Worm (Caenorhabditis elegans) whole organism, late embryonic: Measurements from ENCODE around the gene Y50E8A.5.
A peak's percentile ranks its signal among the peaks of the same experiment; 100 is the strongest.

Experiments
- C08G9.2 ChIP-seq: sonication (generic microtip); optimal IDR thresholded peaks from 2 replicates; lab custom pipeline; 2016; ENCODE audit warnings: mild to moderate bottlenecking, missing genetic modification characterization, moderate library complexity, missing compliant biosample characterization
- C38D4.7 ChIP-seq: fragments of 200-800 bp; sonication (Bioruptor generic); optimal IDR thresholded peaks from 2 replicates; lab custom pipeline; 2018; ENCODE audit warnings: mild to moderate bottlenecking, missing genetic modification characterization, moderate library complexity, missing compliant biosample characterization
- F13H6.1 ChIP-seq: sonication (generic microtip); optimal IDR thresholded peaks from 2 replicates; lab custom pipeline; 2016; ENCODE audit warnings: missing genetic modification characterization, missing compliant biosample characterization
- K02D7.2 ChIP-seq: sonication (generic microtip); optimal IDR thresholded peaks from 2 replicates; lab custom pipeline; 2017; ENCODE audit warnings: mild to moderate bottlenecking, missing genetic modification characterization, missing compliant biosample characterization
- K09A11.1 ChIP-seq: sonication (generic microtip); optimal IDR thresholded peaks from 2 replicates; lab custom pipeline; 2017; ENCODE audit warnings: antibody characterized with exemption, mild to moderate bottlenecking, missing genetic modification characterization, missing compliant biosample characterization; ENCODE audit not compliant: insufficient read depth
- Y22D7AL.16 ChIP-seq: sonication (generic microtip); optimal IDR thresholded peaks from 2 replicates; lab custom pipeline; 2016; ENCODE audit warnings: missing genetic modification characterization, missing compliant biosample characterization
- ceh-14 ChIP-seq: sonication (generic microtip); optimal IDR thresholded peaks from 2 replicates; lab custom pipeline; 2016; ENCODE audit warnings: missing genotype, missing genetic modification characterization, missing compliant biosample characterization
- ceh-19 ChIP-seq: fragments of 200-800 bp; sonication (Bioruptor generic); optimal IDR thresholded peaks from 2 replicates; lab custom pipeline; 2018; ENCODE audit warnings: mild to moderate bottlenecking, missing genetic modification characterization, missing compliant biosample characterization
- ceh-2 ChIP-seq: sonication (generic microtip); optimal IDR thresholded peaks from 2 replicates; lab custom pipeline; 2016; ENCODE audit warnings: missing genotype, missing genetic modification characterization, missing compliant biosample characterization
- ceh-24 ChIP-seq: sonication (generic microtip); optimal IDR thresholded peaks from 2 replicates; lab custom pipeline; 2016; ENCODE audit warnings: mild to moderate bottlenecking, missing genetic modification characterization, missing compliant biosample characterization
- ceh-30 ChIP-seq: fragments of 150-350 bp; optimal IDR thresholded peaks from 2 replicates; lab custom pipeline; 2014; ENCODE audit warnings: missing biosample characterization, missing genetic modification characterization
- ceh-31 ChIP-seq: sonication (generic microtip); optimal IDR thresholded peaks from 2 replicates; lab custom pipeline; 2016; ENCODE audit warnings: missing genetic modification characterization, missing compliant biosample characterization
- ceh-34 ChIP-seq: sonication (generic microtip); optimal IDR thresholded peaks from 2 replicates; lab custom pipeline; 2016; ENCODE audit warnings: mild to moderate bottlenecking, missing genetic modification characterization, missing compliant biosample characterization
- ceh-45 ChIP-seq: fragments of 200-800 bp; sonication (Bioruptor generic); IDR thresholded peaks from 2 replicates; pipeline ENCODE4 v1.3.6; 2022; ENCODE audit warnings: missing genetic modification reagents, missing genetic modification characterization, missing compliant biosample characterization
- ceh-6 ChIP-seq: fragments of 200-800 bp; sonication (Bioruptor generic); optimal IDR thresholded peaks from 2 replicates; lab custom pipeline; 2018; ENCODE audit warnings: mild to moderate bottlenecking, missing genetic modification characterization, missing compliant biosample characterization
- ceh-9 ChIP-seq: sonication (generic microtip); optimal IDR thresholded peaks from 2 replicates; lab custom pipeline; 2016; ENCODE audit warnings: mild to moderate bottlenecking, missing genetic modification characterization, inconsistent platforms, missing compliant biosample characterization
- che-1 ChIP-seq: sonication (generic microtip); optimal IDR thresholded peaks from 2 replicates; lab custom pipeline; 2016; ENCODE audit warnings: mild to moderate bottlenecking, missing genetic modification characterization, missing compliant biosample characterization
- dve-1 ChIP-seq: sonication (generic microtip); optimal IDR thresholded peaks from 2 replicates; lab custom pipeline; 2017; ENCODE audit warnings: antibody characterized with exemption, mild to moderate bottlenecking, missing genetic modification characterization, missing compliant biosample characterization
- elt-2 ChIP-seq: sonication (generic microtip); optimal IDR thresholded peaks from 2 replicates; lab custom pipeline; 2016; ENCODE audit warnings: missing genetic modification reagents, missing genetic modification characterization, missing compliant biosample characterization
- ets-4 ChIP-seq: sonication (generic microtip); optimal IDR thresholded peaks from 2 replicates; lab custom pipeline; 2016; ENCODE audit warnings: missing genetic modification characterization, missing compliant biosample characterization
- fax-1 ChIP-seq: sonication (generic microtip); optimal IDR thresholded peaks from 2 replicates; lab custom pipeline; 2016; ENCODE audit warnings: missing genotype, missing genetic modification characterization, missing compliant biosample characterization
- fkh-6 ChIP-seq: sonication (generic microtip); optimal IDR thresholded peaks from 2 replicates; lab custom pipeline; 2016; ENCODE audit warnings: missing genetic modification characterization, missing compliant biosample characterization
- gmeb-2 ChIP-seq: sonication (generic microtip); optimal IDR thresholded peaks from 2 replicates; lab custom pipeline; 2016; ENCODE audit warnings: missing genetic modification characterization, inconsistent platforms, missing compliant biosample characterization
- hlh-13 ChIP-seq: fragments of 200-800 bp; sonication (Bioruptor generic); optimal IDR thresholded peaks from 2 replicates; lab custom pipeline; 2018; ENCODE audit warnings: mild to moderate bottlenecking, missing genetic modification characterization, missing compliant biosample characterization
- hlh-15 ChIP-seq: sonication (generic microtip); optimal IDR thresholded peaks from 2 replicates; lab custom pipeline; 2016; ENCODE audit warnings: missing genetic modification characterization, missing compliant biosample characterization
- hlh-6 ChIP-seq: sonication (generic microtip); optimal IDR thresholded peaks from 2 replicates; lab custom pipeline; 2016; ENCODE audit warnings: missing genotype, missing genetic modification characterization, missing compliant biosample characterization
- lim-6 ChIP-seq: sonication (generic microtip); optimal IDR thresholded peaks from 2 replicates; lab custom pipeline; 2016; ENCODE audit warnings: missing genetic modification characterization, missing compliant biosample characterization
- lin-11 ChIP-seq: fragments of 200-800 bp; sonication (Bioruptor generic); optimal IDR thresholded peaks from 2 replicates; lab custom pipeline; 2018; ENCODE audit warnings: mild to moderate bottlenecking, missing genetic modification characterization, missing compliant biosample characterization
- nfya-1 ChIP-seq: sonication (generic microtip); optimal IDR thresholded peaks from 2 replicates; lab custom pipeline; 2017; ENCODE audit warnings: missing genetic modification characterization, mild to moderate bottlenecking, missing compliant biosample characterization, antibody characterized with exemption, moderate library complexity
- nhr-232 ChIP-seq: sonication (generic microtip); optimal IDR thresholded peaks from 2 replicates; lab custom pipeline; 2016; ENCODE audit warnings: missing genetic modification characterization, missing compliant biosample characterization
- npax-4 ChIP-seq: sonication (generic microtip); optimal IDR thresholded peaks from 2 replicates; lab custom pipeline; 2016; ENCODE audit warnings: missing genetic modification characterization, missing compliant biosample characterization
- pag-3 ChIP-seq: sonication (generic microtip); optimal IDR thresholded peaks from 2 replicates; lab custom pipeline; 2016; ENCODE audit warnings: missing compliant biosample characterization, missing genetic modification characterization, borderline replicate concordance
- pax-1 ChIP-seq: fragments of 150-350 bp; optimal IDR thresholded peaks from 2 replicates; lab custom pipeline; 2014; ENCODE audit warnings: missing biosample characterization, missing genetic modification characterization
- pha-4 ChIP-seq: fragments of 150-350 bp; optimal IDR thresholded peaks from 2 replicates; lab custom pipeline; 2018; ENCODE audit warnings: missing biosample characterization, missing genetic modification reagents, missing genetic modification characterization
- pqm-1 ChIP-seq: sonication (generic microtip); optimal IDR thresholded peaks from 2 replicates; lab custom pipeline; 2016; ENCODE audit warnings: missing genetic modification characterization, missing compliant biosample characterization
- pros-1 ChIP-seq: fragments of 150-350 bp; optimal IDR thresholded peaks from 2 replicates; lab custom pipeline; 2014; ENCODE audit warnings: missing biosample characterization, missing genetic modification reagents, missing genetic modification characterization
- ref-2 ChIP-seq: sonication (generic microtip); optimal IDR thresholded peaks from 2 replicates; lab custom pipeline; 2016; ENCODE audit warnings: missing genetic modification characterization, missing compliant biosample characterization
- sox-2 ChIP-seq: fragments of 200-800 bp; sonication (Bioruptor generic); IDR thresholded peaks from 2 replicates; pipeline ENCODE4 v1.3.6; 2022; ENCODE audit warnings: missing genetic modification reagents, missing genetic modification characterization, missing compliant biosample characterization
- sox-4 ChIP-seq: sonication (generic microtip); optimal IDR thresholded peaks from 2 replicates; lab custom pipeline; 2017; ENCODE audit warnings: mild to moderate bottlenecking, missing genetic modification characterization, inconsistent platforms, missing compliant biosample characterization
- tbx-2 ChIP-seq: sonication (generic microtip); optimal IDR thresholded peaks from 2 replicates; lab custom pipeline; 2016; ENCODE audit warnings: missing genetic modification characterization, missing compliant biosample characterization
- ttx-3 ChIP-seq: sonication (generic microtip); optimal IDR thresholded peaks from 2 replicates; lab custom pipeline; 2016; ENCODE audit warnings: missing genetic modification reagents, missing genetic modification characterization, missing compliant biosample characterization
- unc-3 ChIP-seq, 2 experiments: fragments of 200-800 bp in 1 of 2; sonication (Bioruptor generic) in 1 of 2; sonication (generic microtip) in 1 of 2; conservative IDR thresholded peaks in 1 of 2; optimal IDR thresholded peaks in 1 of 2; 2 replicates each; pipeline versions ENCODE4 v1.3.6 to Lab custom; 2016 to 2022; ENCODE audit warnings: missing compliant biosample characterization in 2 of 2, missing genetic modification characterization in 2 of 2, missing genetic modification reagents in 1 of 2
- unc-42 ChIP-seq: sonication (generic microtip); optimal IDR thresholded peaks from 2 replicates; lab custom pipeline; 2016; ENCODE audit warnings: missing genotype, missing genetic modification characterization, missing compliant biosample characterization
- unc-55 ChIP-seq: sonication (generic microtip); optimal IDR thresholded peaks from 2 replicates; lab custom pipeline; 2017; ENCODE audit warnings: missing biosample characterization, missing genetic modification reagents, missing genetic modification characterization
- unc-86 ChIP-seq: sonication (generic microtip); optimal IDR thresholded peaks from 2 replicates; lab custom pipeline; 2016; ENCODE audit warnings: missing genetic modification characterization, missing compliant biosample characterization
- ztf-16 ChIP-seq: sonication (generic microtip); optimal IDR thresholded peaks from 2 replicates; lab custom pipeline; 2017; ENCODE audit warnings: missing genetic modification characterization, missing compliant biosample characterization

The Y50E8A.5 gene

DNA sequence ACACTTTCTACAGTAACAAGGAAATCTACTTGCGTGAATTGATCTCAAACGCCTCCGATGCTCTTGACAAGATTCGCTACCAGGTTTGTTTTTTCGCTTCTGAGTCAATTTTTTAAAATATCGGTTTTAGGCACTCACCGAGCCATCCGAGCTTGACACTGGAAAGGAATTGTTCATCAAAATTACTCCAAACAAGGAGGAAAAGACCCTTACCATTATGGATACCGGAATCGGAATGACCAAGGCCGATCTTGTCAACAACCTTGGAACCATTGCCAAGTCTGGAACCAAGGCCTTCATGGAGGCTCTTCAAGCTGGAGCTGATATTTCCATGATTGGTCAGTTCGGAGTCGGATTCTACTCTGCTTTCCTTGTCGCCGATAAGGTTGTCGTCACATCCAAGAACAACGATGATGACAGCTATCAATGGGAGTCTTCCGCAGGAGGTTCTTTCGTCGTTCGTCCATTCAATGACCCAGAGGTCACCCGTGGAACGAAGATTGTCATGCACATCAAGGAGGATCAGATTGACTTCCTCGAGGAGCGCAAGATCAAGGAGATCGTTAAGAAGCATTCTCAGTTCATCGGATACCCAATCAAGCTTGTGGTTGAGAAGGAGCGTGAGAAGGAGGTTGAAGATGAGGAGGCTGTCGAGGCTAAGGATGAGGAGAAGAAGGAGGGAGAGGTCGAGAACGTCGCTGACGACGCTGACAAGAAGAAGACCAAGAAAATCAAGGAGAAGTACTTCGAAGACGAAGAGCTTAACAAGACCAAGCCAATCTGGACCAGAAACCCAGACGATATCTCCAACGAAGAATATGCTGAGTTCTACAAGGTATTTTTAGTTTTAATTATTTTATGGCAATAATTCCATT lies 50.3 kb downstream of the Y50E8A.5 start:
- TF ChIP-seq ceh-30 (tag; lab: Kevin White, UChicago): no peak
- peak; percentile 8 for TF ChIP-seq hlh-6 (tag; lab: Kevin White, UChicago)
- TF ChIP-seq sox-4 (tag; lab: Kevin White, UChicago): no peak
- TF ChIP-seq sox-2: no peak
- peak; percentile 4 for TF ChIP-seq pqm-1
- no peak for TF ChIP-seq ets-4 (tag; lab: Kevin White, UChicago)
- TF ChIP-seq K09A11.1: no peak
- TF ChIP-seq ceh-14 (tag; lab: Kevin White, UChicago): no peak
- TF ChIP-seq nhr-232 (tag; lab: Kevin White, UChicago): no peak

DNA sequence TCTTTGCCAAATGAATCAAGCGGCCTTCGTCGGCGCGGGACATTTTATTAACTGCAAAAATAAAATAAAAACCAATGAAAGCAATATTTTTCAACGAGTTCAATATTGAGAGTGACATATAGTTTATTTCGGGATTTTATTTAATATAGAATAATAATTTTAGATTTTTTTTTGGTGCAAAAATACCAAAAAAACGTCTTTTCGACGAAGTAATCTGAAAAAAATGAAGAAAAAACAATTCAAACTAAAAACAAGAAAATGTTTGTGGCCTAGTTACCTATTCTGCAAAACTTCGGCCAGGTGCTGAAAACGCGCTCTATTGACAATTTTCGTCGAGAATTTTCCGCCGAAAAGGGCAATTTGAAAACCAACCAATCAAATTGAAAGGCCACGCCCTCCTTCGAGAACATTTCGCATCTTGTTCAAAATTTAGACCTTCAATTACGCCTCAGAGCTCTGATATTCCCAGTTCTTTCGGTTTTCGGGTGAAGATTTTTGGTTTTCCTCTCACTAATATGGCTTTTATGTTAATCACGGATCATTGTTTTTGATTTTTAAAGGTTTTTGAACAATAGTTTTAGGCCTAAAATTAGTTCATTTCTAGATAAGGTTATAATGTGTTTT lies 51.2 kb downstream of the Y50E8A.5 start, which contains the start of gene C47E8.4:
TSS of gene C47E8.4 (minus strand) at position 51 of the 624 bp plus-strand sequence.
- 0 out of 2 replicates have a peak, but pooled peaks have one; percentile 17 for TF ChIP-seq unc-3 (GFP tag; conservative IDR thresholded peaks at IDR 0.05; lab: Robert Waterston, UW)
- TF ChIP-seq unc-3 (tag; optimal IDR thresholded peaks at IDR 0.05; lab: Kevin White, UChicago): peak; percentile 72
- peak; percentile 81 for TF ChIP-seq unc-55
- peak; percentile 98 for TF ChIP-seq ceh-31 (tag; lab: Kevin White, UChicago)
- TF ChIP-seq pqm-1: peak; percentile 85
- TF ChIP-seq tbx-2 (tag; lab: Kevin White, UChicago): peak; percentile 97
- peak; percentile 49 for TF ChIP-seq sox-2
- TF ChIP-seq ceh-14 (tag; lab: Kevin White, UChicago): peak; percentile 86
- peak; percentile 63 for TF ChIP-seq ztf-16 (tag; lab: Kevin White, UChicago)
- peak; percentile 82 for TF ChIP-seq unc-86
- no peak for TF ChIP-seq C38D4.7 (GFP tag; lab: Kevin White, UChicago)
- no peak for TF ChIP-seq lin-11 (tag; lab: Kevin White, UChicago)
- no peak for TF ChIP-seq Y22D7AL.16
- TF ChIP-seq dve-1 (tag; lab: Kevin White, UChicago): peak; percentile 93
- no peak for TF ChIP-seq ceh-24 (tag; lab: Kevin White, UChicago)
- TF ChIP-seq ceh-34 (tag; lab: Kevin White, UChicago): peak; percentile 88
- TF ChIP-seq unc-42 (tag; lab: Kevin White, UChicago): peak; percentile 96
- peak; percentile 87 for TF ChIP-seq pax-1
- TF ChIP-seq fkh-6 (tag; lab: Kevin White, UChicago): peak; percentile 69
- no peak for TF ChIP-seq ceh-6 (GFP tag; lab: Kevin White, UChicago)
- TF ChIP-seq nfya-1 (tag; lab: Kevin White, UChicago): peak; percentile 100
- no peak for TF ChIP-seq ceh-45 (GFP tag; lab: Robert Waterston, UW)
- TF ChIP-seq sox-4 (tag; lab: Kevin White, UChicago): no peak
- TF ChIP-seq K02D7.2 (tag; lab: Kevin White, UChicago): no peak
- peak; percentile 85 for TF ChIP-seq elt-2 (tag; lab: Kevin White, UChicago)
- TF ChIP-seq ceh-2 (tag; lab: Kevin White, UChicago): peak; percentile 96
- TF ChIP-seq fax-1 (tag; lab: Kevin White, UChicago): peak; percentile 73
- TF ChIP-seq C08G9.2 (tag; lab: Kevin White, UChicago): peak; percentile 99
- peak; percentile 47 for TF ChIP-seq ttx-3 (tag; lab: Kevin White, UChicago)
- TF ChIP-seq npax-4: no peak
- TF ChIP-seq ceh-9 (tag; lab: Kevin White, UChicago): no peak
- peak; percentile 50 for TF ChIP-seq lim-6 (tag; lab: Kevin White, UChicago)
- peak; percentile 94 for TF ChIP-seq ets-4 (tag; lab: Kevin White, UChicago)
- peak; percentile 87 for TF ChIP-seq ceh-30 (tag; lab: Kevin White, UChicago)
- TF ChIP-seq K09A11.1: peak; percentile 25
- TF ChIP-seq pag-3 (tag; lab: Kevin White, UChicago): no peak
- peak; percentile 6 for TF ChIP-seq che-1
- peak; percentile 98 for TF ChIP-seq ref-2 (tag; lab: Kevin White, UChicago)
- no peak for TF ChIP-seq pha-4
- TF ChIP-seq nhr-232 (tag; lab: Kevin White, UChicago): no peak
- no peak for TF ChIP-seq gmeb-2 (tag; lab: Kevin White, UChicago)
- TF ChIP-seq hlh-13: no peak
- TF ChIP-seq ceh-19 (GFP tag; lab: Kevin White, UChicago): no peak
- peak; percentile 64 for TF ChIP-seq pros-1 (tag; lab: Kevin White, UChicago)
- peak; percentile 88 for TF ChIP-seq F13H6.1 (tag; lab: Kevin White, UChicago)
- no peak for TF ChIP-seq hlh-15 (tag; lab: Kevin White, UChicago)
